Worm (Caenorhabditis elegans): ENCODE data around the gene F59B10.3.
A peak's percentile ranks its signal among the peaks of the same experiment; 100 is the strongest.

F59B10.3 gene

DNA sequence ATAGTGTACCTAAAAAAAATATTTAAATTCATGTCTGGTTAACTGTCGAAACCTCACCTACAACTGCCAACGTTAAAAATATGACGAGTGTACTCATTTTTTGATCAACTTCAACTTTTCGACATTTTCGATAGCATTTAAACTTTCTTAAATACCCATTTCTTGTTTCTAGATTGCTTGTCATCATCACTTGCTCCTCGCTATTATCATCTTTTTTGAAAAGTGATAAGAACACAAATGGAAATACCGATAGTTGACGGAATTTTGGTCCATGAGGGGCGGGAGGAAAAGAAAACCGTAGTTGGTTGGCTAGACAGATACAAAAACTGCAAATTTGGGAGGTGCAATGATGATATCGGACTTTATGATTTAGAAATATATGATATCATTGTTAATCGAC, 40.2 kb upstream of the F59B10.3 start, which contains the start of gene clec-143:
clec-143 (minus strand) TSS at position 139 of the 400 bp plus-strand sequence.
- TF ChIP-seq attf-5 (GFP tag; optimal IDR thresholded peaks at IDR 0.05) = no peak
- no peak for TF ChIP-seq lsl-1 (GFP tag; optimal IDR thresholded peaks at IDR 0.05)
- no peak for TF ChIP-seq K11D2.4 (GFP tag; IDR thresholded peaks at IDR 0.05)
- peak; percentile 61 for TF ChIP-seq nhr-80 (tag; optimal IDR thresholded peaks at IDR 0.05)

DNA sequence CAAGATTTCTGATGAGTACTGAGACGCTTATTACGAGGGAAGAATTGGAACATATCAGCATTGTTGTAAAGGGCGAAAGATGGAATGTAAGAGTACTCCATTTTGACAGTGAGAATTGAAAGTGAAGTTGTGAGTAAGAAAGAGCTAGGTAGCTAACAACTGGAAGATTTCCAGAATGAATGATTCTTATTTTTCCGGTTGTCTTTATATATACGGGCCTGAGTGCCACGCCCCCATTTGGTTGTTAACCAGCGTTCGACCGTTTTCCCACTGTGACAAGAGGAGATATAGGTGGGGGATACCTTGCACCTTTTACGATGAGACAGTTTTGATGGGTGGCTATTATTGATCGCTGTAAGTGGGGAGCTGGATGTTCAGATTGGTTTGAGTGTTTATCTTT, 39.1 kb upstream of the F59B10.3 start, which contains the start of gene ZK666.1:
ZK666.1 (minus strand) TSS at position 101 of the 400 bp plus-strand sequence.
- TF ChIP-seq F33H1.4 (GFP tag; IDR thresholded peaks at IDR 0.05) (no peak), egl-44 (GFP tag; IDR thresholded peaks at IDR 0.05) (no peak), snpc-1.1 (tag; optimal IDR thresholded peaks at IDR 0.05; ENCODE audit: insufficient read depth) (no peak), attf-6 (GFP tag; IDR thresholded peaks at IDR 0.05) (no peak), snpc-3.4 (tag; optimal IDR thresholded peaks at IDR 0.05) (no peak), zim-3 (tag; optimal IDR thresholded peaks at IDR 0.05) (no peak), egrh-3 (GFP tag; IDR thresholded peaks at IDR 0.05) (no peak), tlf-1 (GFP tag; optimal IDR thresholded peaks at IDR 0.05) (no peak), pha-4 (tag; optimal IDR thresholded peaks at IDR 0.05) (no peak), mcd-1 (GFP tag; IDR thresholded peaks at IDR 0.05) (no peak), ceh-79 (tag; optimal IDR thresholded peaks at IDR 0.05) (no peak), bed-2 (GFP tag; IDR thresholded peaks at IDR 0.05) (no peak), ccch-3 (GFP tag; optimal IDR thresholded peaks at IDR 0.05) (no peak), ztf-3 (GFP tag; optimal IDR thresholded peaks at IDR 0.05) (no peak), lir-1 (GFP tag; conservative IDR thresholded peaks at IDR 0.05) (no peak)

DNA sequence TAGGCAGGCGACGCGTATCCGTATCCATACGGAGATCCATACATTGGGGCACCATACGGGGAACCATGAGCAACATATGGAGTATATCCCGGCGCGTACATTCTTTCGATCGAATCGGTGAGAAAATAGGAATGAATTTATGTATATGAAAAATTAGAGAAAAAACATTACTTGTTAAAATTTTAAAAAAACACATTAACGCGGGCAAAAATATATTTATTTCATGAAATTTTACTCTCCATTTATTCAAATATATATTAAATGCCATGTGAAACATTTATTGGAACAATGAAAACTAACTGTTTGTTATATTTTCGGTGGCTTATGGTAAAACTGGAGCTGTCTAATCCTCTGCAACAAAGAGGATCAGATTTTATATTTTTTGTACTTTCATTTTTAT, 38.6 kb upstream of the F59B10.3 start, which contains the start of gene ZK666.2:
ZK666.2 (minus strand) TSS at position 101 of the 400 bp plus-strand sequence.
- TF ChIP-seq attf-5 (GFP tag; optimal IDR thresholded peaks at IDR 0.05) (no peak), rcor-1 (GFP tag; IDR thresholded peaks at IDR 0.05) (no peak), nhr-80 (tag; optimal IDR thresholded peaks at IDR 0.05) (no peak), pbrm-1 (GFP tag; IDR thresholded peaks at IDR 0.05) (no peak), ztf-3 (GFP tag; optimal IDR thresholded peaks at IDR 0.05) (no peak), ztf-18 (tag; optimal IDR thresholded peaks at IDR 0.05) (no peak), K11D2.4 (GFP tag; IDR thresholded peaks at IDR 0.05) (no peak), T07F8.4 (tag; optimal IDR thresholded peaks at IDR 0.05) (no peak), mel-28 (tag; optimal IDR thresholded peaks at IDR 0.05; ENCODE audit: borderline replicate concordance) (no peak), dpl-1 (GFP tag; optimal IDR thresholded peaks at IDR 0.05) (no peak), ccch-3 (GFP tag; optimal IDR thresholded peaks at IDR 0.05) (no peak)

DNA sequence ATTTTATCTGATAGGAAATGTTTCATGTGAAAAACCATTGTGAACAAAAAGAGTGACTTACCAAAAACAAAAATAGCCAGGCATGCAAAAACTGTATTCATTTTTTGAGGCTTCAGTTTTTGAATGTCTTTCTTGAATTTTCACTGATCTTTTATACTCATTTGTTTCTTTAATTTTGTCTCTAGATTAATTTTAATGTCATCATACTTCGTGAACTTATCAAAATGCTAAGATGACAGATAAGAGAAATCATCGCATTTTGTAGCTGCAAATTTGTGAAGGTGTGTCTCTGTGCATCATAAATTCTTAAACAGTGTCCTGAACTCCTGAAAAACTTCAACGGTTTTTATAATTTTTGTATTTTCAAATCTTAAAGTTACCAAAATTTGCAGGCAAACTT, 34.3 kb upstream of the F59B10.3 start, which contains the start of gene clec-58:
clec-58 (minus strand) TSS at position 101 of the 400 bp plus-strand sequence.
- TF ChIP-seq nhr-120 (GFP tag; IDR thresholded peaks at IDR 0.05) = no peak
- TF ChIP-seq F52B5.7 (tag; optimal IDR thresholded peaks at IDR 0.05) = no peak
- TF ChIP-seq nhr-179 (tag; optimal IDR thresholded peaks at IDR 0.05) = no peak
- no peak for TF ChIP-seq nfya-1 (tag; optimal IDR thresholded peaks at IDR 0.05; ENCODE audit: borderline replicate concordance, insufficient read depth)
- no peak for TF ChIP-seq unc-62 (GFP tag; optimal IDR thresholded peaks at IDR 0.05)

DNA sequence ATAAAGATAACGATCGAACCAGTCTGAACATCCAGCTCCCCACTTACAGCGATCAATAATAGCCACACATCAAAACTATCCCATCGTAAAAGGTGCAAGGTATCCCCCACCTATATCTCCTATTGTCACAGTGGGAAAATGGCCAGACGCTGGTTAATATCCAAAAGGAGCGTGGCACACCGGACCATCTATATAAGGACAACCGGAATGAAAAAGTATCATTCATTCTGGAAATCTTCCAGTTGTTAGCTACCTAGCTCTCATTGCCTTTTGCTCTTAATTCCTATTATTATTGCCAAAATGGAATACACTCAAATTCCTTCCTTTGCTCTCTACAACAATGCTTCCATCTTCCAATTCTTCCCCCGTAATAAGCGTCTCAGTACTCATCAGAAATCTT, 33.4 kb upstream of the F59B10.3 start, which contains the start of gene ZK666.4:
ZK666.4 (plus strand) TSS at position 301 of the 400 bp plus-strand sequence.
- TF ChIP-seq attf-3 (GFP tag; conservative IDR thresholded peaks at IDR 0.05) (no peak), lin-40 (tag; optimal IDR thresholded peaks at IDR 0.05) (no peak), nfya-2 (GFP tag; IDR thresholded peaks at IDR 0.05) (no peak), ztf-26 (tag; optimal IDR thresholded peaks at IDR 0.05) (no peak), F49E8.2 (tag; optimal IDR thresholded peaks at IDR 0.05; ENCODE audit: insufficient read depth) (no peak)
